Fruit fly (Drosophila melanogaster): ENCODE results near the gene PGS1.

DNA sequence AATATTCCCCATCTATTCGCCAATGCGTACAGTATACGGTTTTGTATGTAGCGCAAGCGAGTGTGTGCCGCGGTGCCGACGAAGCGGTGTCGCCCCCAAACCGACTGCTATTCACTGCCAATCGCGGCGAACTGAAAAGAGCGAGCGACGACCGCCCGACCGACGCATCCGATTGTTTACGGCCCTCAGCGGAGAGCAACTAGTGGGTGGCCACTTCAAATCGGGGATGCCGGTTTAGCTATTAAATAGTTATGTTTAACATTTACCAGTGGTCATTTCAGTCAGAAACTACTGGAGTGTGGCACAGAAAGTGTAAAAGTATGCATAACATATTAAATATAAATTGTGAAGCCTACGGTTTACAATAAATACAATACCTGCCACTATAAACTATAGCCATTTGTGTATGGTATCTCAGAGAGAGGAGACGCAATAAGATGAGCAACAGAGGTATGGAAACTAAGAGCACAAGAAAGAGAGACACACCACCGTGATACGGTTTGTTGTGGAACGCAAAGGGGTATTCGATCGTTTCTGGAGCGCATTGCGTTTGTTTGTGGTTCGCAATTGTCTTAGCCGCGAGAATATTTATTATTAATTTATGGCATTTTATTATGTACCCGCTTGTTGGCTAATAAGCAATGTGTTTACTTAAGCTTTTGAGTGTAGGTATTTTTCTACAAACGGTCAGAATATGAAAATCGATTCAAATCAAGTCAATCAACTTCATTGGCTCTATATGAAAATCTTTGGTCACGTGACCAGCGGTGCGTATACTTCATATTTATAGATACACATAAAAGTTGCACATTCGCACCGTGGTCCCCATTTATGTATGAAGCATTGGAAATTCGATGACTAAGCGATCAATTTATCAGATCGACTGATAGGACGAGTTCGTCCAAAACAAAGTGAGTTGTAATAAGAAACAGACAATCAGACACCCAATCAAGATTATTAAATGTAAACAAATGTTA is 5.6 kb downstream of the PGS1 start:
- TF ChIP-seq Vsx2 (GFP tag; optimal IDR thresholded peaks at IDR 0.05; ENCODE audit: partially characterized antibody) (no peak), foxo (GFP tag; optimal IDR thresholded peaks at IDR 0.05) (no peak), br (GFP tag; optimal IDR thresholded peaks at IDR 0.05) (no peak), CG32264 (GFP tag; optimal IDR thresholded peaks at IDR 0.05) (no peak), Hr83 (GFP tag; optimal IDR thresholded peaks at IDR 0.05; ENCODE audit: poor library complexity, severe bottlenecking) (no peak)

All from whole organism, wandering third instar larva.